Worm (Caenorhabditis elegans) whole organism, L4 larva: ENCODE results near the gene ZK355.2.

ENCODE experiments used
- F26F4.8 ChIP-seq: fragments of 200-800 bp; sonication (Bioruptor generic); conservative IDR thresholded peaks from 2 replicates; pipeline ENCODE4 v1.3.6; 2022; ENCODE audit warnings: missing genetic modification characterization, missing compliant biosample characterization
- F44E2.7 ChIP-seq: fragments of 200-800 bp; sonication (Bioruptor generic); IDR thresholded peaks from 2 replicates; pipeline ENCODE4 v2.1.2; 2022; ENCODE audit warnings: missing genetic modification characterization, missing compliant biosample characterization
- F49E8.2 ChIP-seq: sonication (generic microtip); optimal IDR thresholded peaks from 2 replicates; lab custom pipeline; 2016; ENCODE audit warnings: missing compliant biosample characterization, mild to moderate bottlenecking, missing genetic modification characterization, borderline replicate concordance
- Y105C5A.15 ChIP-seq: fragments of 200-800 bp; sonication (Bioruptor generic); IDR thresholded peaks from 2 replicates; pipeline ENCODE4 v1.3.6; 2022; ENCODE audit warnings: missing genetic modification characterization, missing compliant biosample characterization
- Y48G9A.11 ChIP-seq: fragments of 200-800 bp; sonication (Bioruptor generic); IDR thresholded peaks from 2 replicates; pipeline ENCODE4 v1.3.6; 2022; ENCODE audit warnings: missing genetic modification reagents, missing genetic modification characterization, missing compliant biosample characterization
- Y5F2A.4 ChIP-seq: fragments of 200-800 bp; sonication (Bioruptor generic); optimal IDR thresholded peaks from 2 replicates; lab custom pipeline; 2018; ENCODE audit warnings: mild to moderate bottlenecking, missing genetic modification characterization, missing compliant biosample characterization
- Y75B8A.6 ChIP-seq: fragments of 200-800 bp; sonication (Bioruptor generic); IDR thresholded peaks from 2 replicates; pipeline ENCODE4 v1.3.6; 2022; ENCODE audit warnings: missing genetic modification reagents, missing genetic modification characterization, missing compliant biosample characterization
- ZK546.5 ChIP-seq, 2 experiments: sonication (generic microtip); optimal IDR thresholded peaks; 2 replicates each; lab custom pipeline; 2017; ENCODE audit warnings: missing biosample characterization in 2 of 2, missing genetic modification characterization in 2 of 2
- ceh-20 ChIP-seq: fragments of 200-800 bp; sonication (Bioruptor generic); IDR thresholded peaks from 2 replicates; pipeline ENCODE4 v1.3.6; 2022; ENCODE audit warnings: missing genetic modification reagents, missing genetic modification characterization, missing compliant biosample characterization
- ceh-28 ChIP-seq: fragments of 150-350 bp; optimal IDR thresholded peaks from 2 replicates; lab custom pipeline; 2014; ENCODE audit warnings: missing biosample characterization, missing genetic modification reagents, missing genetic modification characterization
- ceh-82 ChIP-seq: sonication (generic microtip); optimal IDR thresholded peaks from 2 replicates; lab custom pipeline; 2017; ENCODE audit warnings: missing biosample characterization, missing genetic modification characterization
- ctbp-1 ChIP-seq: fragments of 200-800 bp; sonication (Bioruptor generic); IDR thresholded peaks from 2 replicates; pipeline ENCODE4 v1.3.6; 2022; ENCODE audit warnings: missing genetic modification reagents, missing genetic modification characterization, missing compliant biosample characterization
- daf-12 ChIP-seq: fragments of 150-350 bp; optimal IDR thresholded peaks from 2 replicates; lab custom pipeline; 2014; ENCODE audit warnings: missing biosample characterization, missing genetic modification reagents, missing genetic modification characterization
- daf-16 ChIP-seq, 3 experiments: sonication (generic microtip); optimal IDR thresholded peaks; 2 replicates each; lab custom pipeline; 2016 to 2017; ENCODE audit warnings: missing genetic modification characterization in 3 of 3, missing genetic modification reagents in 3 of 3, mild to moderate bottlenecking in 2 of 3, missing compliant biosample characterization in 2 of 3, missing biosample characterization in 1 of 3, moderate library complexity in 1 of 3
- daf-8 ChIP-seq: fragments of 200-800 bp; sonication (Bioruptor generic); IDR thresholded peaks from 2 replicates; pipeline ENCODE4 v1.3.6; 2022; ENCODE audit warnings: missing genetic modification characterization, missing compliant biosample characterization
- dpl-1 ChIP-seq: fragments of 150-350 bp; optimal IDR thresholded peaks from 2 replicates; lab custom pipeline; 2014; ENCODE audit warnings: missing biosample characterization, missing genetic modification reagents, missing genetic modification characterization
- duxl-1 ChIP-seq: sonication (generic microtip); optimal IDR thresholded peaks from 2 replicates; lab custom pipeline; 2016; ENCODE audit warnings: mild to moderate bottlenecking, missing genetic modification characterization, moderate library complexity, missing compliant biosample characterization; ENCODE audit not compliant: poor library complexity
- dve-1 ChIP-seq: sonication (generic microtip); optimal IDR thresholded peaks from 2 replicates; lab custom pipeline; 2017; ENCODE audit warnings: antibody characterized with exemption, mild to moderate bottlenecking, missing genetic modification characterization, missing compliant biosample characterization; ENCODE audit not compliant: insufficient read depth
- egl-27 ChIP-seq: sonication (generic microtip); optimal IDR thresholded peaks from 3 replicates; lab custom pipeline; 2017; ENCODE audit warnings: missing biosample characterization, missing genetic modification reagents, missing genetic modification characterization
- egl-43 ChIP-seq: fragments of 200-800 bp; sonication (Bioruptor generic); IDR thresholded peaks from 2 replicates; pipeline ENCODE4 v1.3.6; 2022; ENCODE audit warnings: missing genetic modification reagents, missing genetic modification characterization, missing compliant biosample characterization
- fos-1 ChIP-seq: fragments of 150-350 bp; optimal IDR thresholded peaks from 2 replicates; lab custom pipeline; 2014; ENCODE audit warnings: missing biosample characterization, missing genetic modification characterization
- gei-8 ChIP-seq: fragments of 200-800 bp; sonication (Bioruptor generic); optimal IDR thresholded peaks from 2 replicates; lab custom pipeline; 2018; ENCODE audit warnings: mild to moderate bottlenecking, missing genetic modification characterization, missing compliant biosample characterization
- hlh-11 ChIP-seq: fragments of 200-800 bp; sonication (Bioruptor generic); optimal IDR thresholded peaks from 2 replicates; lab custom pipeline; 2018; ENCODE audit warnings: mild to moderate bottlenecking, missing genetic modification characterization, missing compliant biosample characterization
- hlh-30 ChIP-seq: sonication (generic microtip); optimal IDR thresholded peaks from 2 replicates; lab custom pipeline; 2017; ENCODE audit warnings: antibody characterized with exemption, mild to moderate bottlenecking, missing genetic modification characterization, missing compliant biosample characterization; ENCODE audit not compliant: insufficient read depth
- lin-13 ChIP-seq: fragments of 150-350 bp; optimal IDR thresholded peaks from 2 replicates; lab custom pipeline; 2014; ENCODE audit warnings: missing biosample characterization, missing genetic modification reagents, missing genetic modification characterization
- lin-15B ChIP-seq: fragments of 150-350 bp; sonication (generic microtip); optimal IDR thresholded peaks from 3 replicates; lab custom pipeline; 2014; ENCODE audit warnings: missing biosample characterization, missing genetic modification characterization
- lsy-2 ChIP-seq, 2 experiments: fragments of 150-350 bp in 1 of 2; sonication (generic microtip) in 1 of 2; optimal IDR thresholded peaks; 2 replicates each; lab custom pipeline; 2014 to 2017; ENCODE audit warnings: missing biosample characterization in 2 of 2, missing genetic modification characterization in 2 of 2
- madf-5 ChIP-seq, 2 experiments: fragments of 200-800 bp; sonication (Bioruptor generic); IDR thresholded peaks; 2 replicates each; pipeline ENCODE4 v1.3.6; 2022; ENCODE audit warnings: missing compliant biosample characterization in 2 of 2, missing genetic modification characterization in 2 of 2
- mdl-1 ChIP-seq, 2 experiments: fragments of 150-350 bp in 1 of 2; sonication (generic microtip) in 1 of 2; optimal IDR thresholded peaks; 2 replicates each; lab custom pipeline; 2014 to 2017; ENCODE audit warnings: missing biosample characterization in 2 of 2, missing genetic modification characterization in 2 of 2
- mdt-29 ChIP-seq: fragments of 200-800 bp; sonication (Bioruptor generic); IDR thresholded peaks from 2 replicates; pipeline ENCODE4 v1.3.6; 2022; ENCODE audit warnings: missing genetic modification reagents, missing genetic modification characterization, missing compliant biosample characterization
- mxl-2 ChIP-seq: fragments of 200-800 bp; sonication (Bioruptor generic); conservative IDR thresholded peaks from 2 replicates; pipeline ENCODE4 v1.3.6; 2022; ENCODE audit warnings: missing genetic modification reagents, missing genetic modification characterization, missing compliant biosample characterization
- mxl-3 ChIP-seq: fragments of 200-800 bp; sonication (Bioruptor generic); optimal IDR thresholded peaks from 2 replicates; lab custom pipeline; 2018; ENCODE audit warnings: mild to moderate bottlenecking, missing genetic modification characterization, missing compliant biosample characterization
- nhr-111 ChIP-seq: fragments of 200-800 bp; sonication (Bioruptor generic); optimal IDR thresholded peaks from 2 replicates; lab custom pipeline; 2018; ENCODE audit warnings: mild to moderate bottlenecking, missing genetic modification characterization, missing compliant biosample characterization
- nhr-25 ChIP-seq: sonication (generic microtip); optimal IDR thresholded peaks from 2 replicates; lab custom pipeline; 2017; ENCODE audit warnings: missing genetic modification characterization, mild to moderate bottlenecking, missing compliant biosample characterization, antibody characterized with exemption, moderate library complexity, borderline replicate concordance; ENCODE audit not compliant: insufficient read depth
- nhr-28 ChIP-seq: fragments of 150-350 bp; optimal IDR thresholded peaks from 2 replicates; lab custom pipeline; 2014; ENCODE audit warnings: missing biosample characterization, missing genetic modification characterization
- nhr-41 ChIP-seq: fragments of 200-800 bp; sonication (Bioruptor generic); IDR thresholded peaks from 2 replicates; pipeline ENCODE4 v1.3.6; 2022; ENCODE audit warnings: missing genetic modification reagents, missing genetic modification characterization, missing compliant biosample characterization
- pha-4 ChIP-seq, 2 experiments: fragments of 150-350 bp in 1 of 2; fragments of 200-800 bp in 1 of 2; sonication (Bioruptor generic) in 1 of 2; IDR thresholded peaks in 1 of 2; optimal IDR thresholded peaks in 1 of 2; 2 replicates each; pipeline versions ENCODE4 v1.3.6 to Lab custom; 2014 to 2022; ENCODE audit warnings: missing genetic modification characterization in 2 of 2, missing genetic modification reagents in 2 of 2, missing biosample characterization in 1 of 2, missing compliant biosample characterization in 1 of 2
- rbr-2 ChIP-seq: sonication (generic microtip); optimal IDR thresholded peaks from 2 replicates; lab custom pipeline; 2016; ENCODE audit warnings: missing genotype, missing genetic modification characterization, missing compliant biosample characterization
- saeg-2 ChIP-seq: fragments of 200-800 bp; sonication (Bioruptor generic); IDR thresholded peaks from 2 replicates; pipeline ENCODE4 v1.3.6; 2022; ENCODE audit warnings: missing genetic modification reagents, missing genetic modification characterization, missing compliant biosample characterization
- skn-1 ChIP-seq: fragments of 150-350 bp; optimal IDR thresholded peaks from 2 replicates; lab custom pipeline; 2014; ENCODE audit warnings: missing biosample characterization, missing genetic modification characterization
- snpc-4 ChIP-seq: fragments of 150-350 bp; optimal IDR thresholded peaks from 2 replicates; lab custom pipeline; 2014; ENCODE audit warnings: missing biosample characterization, missing genetic modification characterization
- spr-1 ChIP-seq: sonication (generic microtip); optimal IDR thresholded peaks from 2 replicates; lab custom pipeline; 2016; ENCODE audit warnings: mild to moderate bottlenecking, missing genetic modification characterization, missing compliant biosample characterization
- spr-3 ChIP-seq: fragments of 200-800 bp; sonication (Bioruptor generic); optimal IDR thresholded peaks from 2 replicates; lab custom pipeline; 2018; ENCODE audit warnings: mild to moderate bottlenecking, missing genetic modification characterization, missing compliant biosample characterization
- unc-130 ChIP-seq: sonication (generic microtip); optimal IDR thresholded peaks from 2 replicates; lab custom pipeline; 2016; ENCODE audit warnings: missing genetic modification reagents, missing genetic modification characterization, missing compliant biosample characterization
- unc-39 ChIP-seq: sonication (generic microtip); optimal IDR thresholded peaks from 2 replicates; lab custom pipeline; 2017; ENCODE audit warnings: missing biosample characterization, missing genetic modification characterization
- unc-62 ChIP-seq, 3 experiments: fragments of 150-350 bp in 1 of 3; sonication (generic microtip); optimal IDR thresholded peaks in 2 of 3; peaks in 1 of 3; 1 replicate in 1 of 3; 2 replicates in 2 of 3; lab custom pipeline; 2014 to 2017; ENCODE audit warnings: missing biosample characterization in 3 of 3, missing genetic modification characterization in 3 of 3, missing genetic modification reagents in 3 of 3, missing genotype in 1 of 3
- ztf-11 ChIP-seq: fragments of 150-350 bp; optimal IDR thresholded peaks from 2 replicates; lab custom pipeline; 2014; ENCODE audit warnings: missing biosample characterization, missing genetic modification characterization

The ZK355.2 gene

ce11 chrII:2888957-2889630 lies 34.6 kb upstream of the ZK355.2 start, which contains the start of gene pinn-1 (continued):
- TF ChIP-seq unc-62 (GFP tag; optimal IDR thresholded peaks at IDR 0.05 in 1 of 2; lab: Kevin White, UChicago) (no peak), unc-62 (tag; optimal IDR thresholded peaks at IDR 0.05; lab: Kevin White, UChicago) (no peak), hlh-30 (peak; percentile 51), mxl-3 (GFP tag; lab: Kevin White, UChicago) (peak; percentile 72), unc-39 (tag; lab: Kevin White, UChicago) (no peak), ceh-20 (peak; percentile 91), mdt-29 (GFP tag; lab: Robert Waterston, UW) (peak; percentile 74), daf-12 (no peak), saeg-2 (GFP tag; lab: Robert Waterston, UW) (0 out of 2 replicates have a peak, but pooled peaks have one; percentile 28), F26F4.8 (GFP tag; lab: Robert Waterston, UW) (no peak), Y75B8A.6 (GFP tag; lab: Robert Waterston, UW) (0 out of 2 replicates have a peak, but pooled peaks have one; percentile 24), Y5F2A.4 (GFP tag; lab: Kevin White, UChicago) (no peak), ceh-82 (tag; lab: Kevin White, UChicago) (no peak), ztf-11 (tag; lab: Kevin White, UChicago) (no peak), gei-8 (GFP tag; lab: Kevin White, UChicago) (no peak), Y48G9A.11 (GFP tag; lab: Robert Waterston, UW) (peak; percentile 90), hlh-11 (tag; lab: Kevin White, UChicago) (peak; percentile 78), dpl-1 (GFP tag; lab: Kevin White, UChicago) (peak; percentile 76), madf-5 (GFP tag; IDR thresholded peaks at IDR 0.05; lab: Robert Waterston, UW) (peak; percentile 67 to 85; a peak in 2 of 4 replicates), nhr-111 (GFP tag; lab: Kevin White, UChicago) (no peak), rbr-2 (tag; lab: Kevin White, UChicago) (peak; percentile 81), nhr-28 (tag; lab: Kevin White, UChicago) (peak; percentile 44), nhr-41 (GFP tag; lab: Robert Waterston, UW) (no peak), lsy-2 (tag; optimal IDR thresholded peaks at IDR 0.05; lab: Kevin White, UChicago) (peak; percentile 59 to 89), snpc-4 (tag; lab: Kevin White, UChicago) (no peak), skn-1 (no peak), dve-1 (tag; lab: Kevin White, UChicago) (peak; percentile 78), egl-43 (GFP tag; lab: Robert Waterston, UW) (0 out of 2 replicates have a peak, but pooled peaks have one; percentile 19), lin-13 (peak; percentile 83), ctbp-1 (GFP tag; lab: Robert Waterston, UW) (peak; percentile 72), mxl-2 (GFP tag; lab: Robert Waterston, UW) (0 out of 2 replicates have a peak, but pooled peaks have one; percentile 16), Y105C5A.15 (0 out of 2 replicates have a peak, but pooled peaks have one; percentile 20), spr-1 (tag; lab: Kevin White, UChicago) (peak; percentile 64), daf-8 (no peak), egl-27 (tag; lab: Kevin White, UChicago) (no peak), duxl-1 (peak; percentile 87), nhr-25 (tag; lab: Kevin White, UChicago) (peak; percentile 59), pha-4 (GFP tag; IDR thresholded peaks at IDR 0.05; lab: Robert Waterston, UW) (peak; percentile 75), pha-4 (tag; optimal IDR thresholded peaks at IDR 0.05; lab: Kevin White, UChicago) (peak; percentile 43), daf-16 (GFP tag; optimal IDR thresholded peaks at IDR 0.05; lab: Kevin White, UChicago) (peak in 1 of 2 experiments; percentile 36), daf-16 (tag; optimal IDR thresholded peaks at IDR 0.05; lab: Kevin White, UChicago) (no peak), mdl-1 (tag; optimal IDR thresholded peaks at IDR 0.05; lab: Kevin White, UChicago) (no peak), lin-15B (tag; lab: Kevin White, UChicago) (peak; percentile 71), F44E2.7 (GFP tag; lab: Robert Waterston, UW) (no peak), ceh-28 (tag; lab: Kevin White, UChicago) (peak; percentile 46), spr-3 (GFP tag; lab: Kevin White, UChicago) (no peak), F49E8.2 (tag; lab: Kevin White, UChicago) (peak; percentile 57), unc-130 (GFP tag; lab: Kevin White, UChicago) (peak; percentile 92), ZK546.5 (tag; optimal IDR thresholded peaks at IDR 0.05; lab: Kevin White, UChicago) (peak in 1 of 2 experiments; percentile 12), fos-1 (tag; lab: Kevin White, UChicago) (no peak)
